Worm (Caenorhabditis elegans): ENCODE results near the gene Y113G7A.14.

Gene Y113G7A.14

ce11 chrV:20138407-20139044 is at the start of gene Y113G7A.14:
TSS of gene Y113G7A.14 (minus strand) at chrV:20138457.
- no peak for TF ChIP-seq unc-62 (GFP tag; optimal IDR thresholded peaks at IDR 0.05)

- no peak for TF ChIP-seq unc-62 (GFP tag; optimal IDR thresholded peaks at IDR 0.05)
Measured at ce11 chrV:20186579-20186978, 48.3 kb upstream of the Y113G7A.14 start, which contains the start of gene srz-16. TSS of gene srz-16 (minus strand) at chrV:20186679.

ce11 chrV:20182311-20182710 is 44.1 kb upstream of the Y113G7A.14 start:
- no peak for TF ChIP-seq unc-62 (GFP tag; optimal IDR thresholded peaks at IDR 0.05)

- no peak for TF ChIP-seq unc-62 (GFP tag; optimal IDR thresholded peaks at IDR 0.05)
Measured at ce11 chrV:20171941-20172340, 33.7 kb upstream of the Y113G7A.14 start, which contains the start of gene srw-39. TSS of gene srw-39 (minus strand) at chrV:20172041.

ce11 chrV:20165808-20166207 is 27.6 kb upstream of the Y113G7A.14 start:
- no peak for TF ChIP-seq unc-62 (GFP tag; optimal IDR thresholded peaks at IDR 0.05)

- no peak for TF ChIP-seq unc-62 (GFP tag; optimal IDR thresholded peaks at IDR 0.05)
Measured at ce11 chrV:20164059-20164892, 26.0 kb upstream of the Y113G7A.14 start, which contains the start of gene F19B2.5. TSS of gene F19B2.5 (minus strand) at chrV:20164165.

ce11 chrV:20163105-20163449 is 24.8 kb upstream of the Y113G7A.14 start:
- TF ChIP-seq unc-62 (GFP tag; optimal IDR thresholded peaks at IDR 0.05), result no peak

ce11 chrV:20162290-20163104 is 24.2 kb upstream of the Y113G7A.14 start:
- no peak for TF ChIP-seq unc-62 (GFP tag; optimal IDR thresholded peaks at IDR 0.05)

- TF ChIP-seq unc-62 (GFP tag; optimal IDR thresholded peaks at IDR 0.05), result no peak
Measured at ce11 chrV:20161781-20162289, 23.6 kb upstream of the Y113G7A.14 start.

ce11 chrV:20158223-20158622 is 20.0 kb upstream of the Y113G7A.14 start, which contains the start of gene F19B2.6:
TSS of gene F19B2.6 (plus strand) at chrV:20158523.
- TF ChIP-seq unc-62 (GFP tag; optimal IDR thresholded peaks at IDR 0.05), result no peak

ce11 chrV:20151855-20152254 is 13.6 kb upstream of the Y113G7A.14 start:
- TF ChIP-seq unc-62 (GFP tag; optimal IDR thresholded peaks at IDR 0.05), result no peak

ce11 chrV:20151432-20151831 is 13.2 kb upstream of the Y113G7A.14 start, which contains the start of gene F19B2.7:
TSS of gene F19B2.7 (plus strand) at chrV:20151732.
- no peak for TF ChIP-seq unc-62 (GFP tag; optimal IDR thresholded peaks at IDR 0.05)

ce11 chrV:20147662-20148245 is 9.5 kb upstream of the Y113G7A.14 start, which contains the start of gene Y113G7A.13:
TSS of gene Y113G7A.13 (plus strand) at chrV:20148195.
- no peak for TF ChIP-seq unc-62 (GFP tag; optimal IDR thresholded peaks at IDR 0.05)

- TF ChIP-seq unc-62 (GFP tag; optimal IDR thresholded peaks at IDR 0.05), result no peak
Measured at ce11 chrV:20143711-20144110, 5.5 kb upstream of the Y113G7A.14 start.

- TF ChIP-seq unc-62 (GFP tag; optimal IDR thresholded peaks at IDR 0.05), result no peak
Measured at ce11 chrV:20142285-20142684, 4.0 kb upstream of the Y113G7A.14 start, which contains the start of gene Y113G7A.12. TSS of gene Y113G7A.12 (plus strand) at chrV:20142585.

All from whole organism, dauer.